Fruit fly (Drosophila melanogaster) whole organism, pupa: ENCODE results near the gene Snoo.

Experiments used
- CG10348 ChIP-seq: fragments of 200-800 bp; sonication (Bioruptor generic); IDR thresholded peaks from 2 replicates; pipeline ENCODE4 v1.3.6; 2022; ENCODE audit warnings: missing biosample characterization, missing genetic modification characterization
- CG12605 ChIP-seq: fragments of 200-800 bp; sonication (Bioruptor generic); IDR thresholded peaks from 2 replicates; pipeline ENCODE4 v1.3.6; 2022; ENCODE audit warnings: missing biosample characterization, missing genetic modification characterization
- CG13204 ChIP-seq: fragments of 200-800 bp; sonication (Bioruptor generic); optimal IDR thresholded peaks from 2 replicates; lab custom pipeline; 2018; ENCODE audit warnings: missing biosample characterization, mild to moderate bottlenecking, missing genetic modification characterization, moderate library complexity
- CG14655 ChIP-seq: fragments of 200-800 bp; sonication (Bioruptor generic); optimal IDR thresholded peaks from 3 replicates; lab custom pipeline; 2017; ENCODE audit warnings: mild to moderate bottlenecking, missing biosample characterization, missing genetic modification reagents, missing genetic modification characterization
- CG15710 ChIP-seq: fragments of 200-800 bp; sonication (Bioruptor generic); optimal IDR thresholded peaks from 2 replicates; lab custom pipeline; 2018; ENCODE audit warnings: missing biosample characterization, mild to moderate bottlenecking, missing genetic modification characterization, moderate library complexity
- CG17806 ChIP-seq: fragments of 200-800 bp; sonication (Bioruptor generic); optimal IDR thresholded peaks from 2 replicates; lab custom pipeline; 2018; ENCODE audit warnings: missing biosample characterization, mild to moderate bottlenecking, missing genetic modification characterization, moderate library complexity
- CG32121 ChIP-seq: fragments of 200-800 bp; sonication (Bioruptor generic); IDR thresholded peaks from 2 replicates; pipeline ENCODE4 v1.3.6; 2022; ENCODE audit warnings: missing biosample characterization, missing genetic modification characterization
- CG34367 ChIP-seq: fragments of 200-800 bp; sonication (Bioruptor generic); optimal IDR thresholded peaks from 2 replicates; lab custom pipeline; 2018; ENCODE audit warnings: missing biosample characterization, mild to moderate bottlenecking, missing genetic modification characterization
- CG4496 ChIP-seq: fragments of 200-800 bp; sonication (Bioruptor generic); IDR thresholded peaks from 3 replicates; pipeline ENCODE4 v1.3.6; 2022; ENCODE audit warnings: missing biosample characterization, missing genetic modification characterization
- CG8159 ChIP-seq: fragments of 200-800 bp; sonication (Bioruptor generic); optimal IDR thresholded peaks from 3 replicates; lab custom pipeline; 2018; ENCODE audit warnings: missing biosample characterization, mild to moderate bottlenecking, missing genetic modification characterization, moderate library complexity
- CG8301 ChIP-seq: fragments of 200-800 bp; sonication (Bioruptor generic); optimal IDR thresholded peaks from 2 replicates; lab custom pipeline; 2018; ENCODE audit warnings: missing biosample characterization, mild to moderate bottlenecking, missing genetic modification characterization
- CG9948 ChIP-seq: fragments of 200-800 bp; sonication (Bioruptor generic); optimal IDR thresholded peaks from 2 replicates; lab custom pipeline; 2018; ENCODE audit warnings: missing biosample characterization, mild to moderate bottlenecking, missing genetic modification characterization, moderate library complexity
- D1 ChIP-seq: fragments of 200-800 bp; sonication (Bioruptor generic); optimal IDR thresholded peaks from 2 replicates; lab custom pipeline; 2018; ENCODE audit warnings: missing biosample characterization, mild to moderate bottlenecking, missing genetic modification characterization, moderate library complexity
- EcR ChIP-seq: fragments of 200-800 bp; sonication (Bioruptor generic); optimal IDR thresholded peaks from 3 replicates; lab custom pipeline; 2019; ENCODE audit warnings: missing biosample characterization, missing genetic modification characterization, mild to moderate bottlenecking, moderate library complexity, missing genetic modification reagents
- Ets98B ChIP-seq: fragments of 200-800 bp; sonication (Bioruptor generic); IDR thresholded peaks from 2 replicates; pipeline ENCODE4 v1.3.6; 2022; ENCODE audit warnings: missing biosample characterization, missing genetic modification characterization
- Pif1A ChIP-seq: fragments of 200-800 bp; sonication (Bioruptor generic); optimal IDR thresholded peaks from 3 replicates; lab custom pipeline; 2016; ENCODE audit warnings: missing biosample characterization, missing genetic modification characterization
- Pif1B ChIP-seq: fragments of 200-800 bp; sonication (Bioruptor generic); optimal IDR thresholded peaks from 3 replicates; lab custom pipeline; 2016; ENCODE audit warnings: missing biosample characterization, missing genetic modification characterization
- Snoo ChIP-seq: fragments of 200-800 bp; sonication (Bioruptor generic); optimal IDR thresholded peaks from 3 replicates; lab custom pipeline; 2017; ENCODE audit warnings: missing biosample characterization, mild to moderate bottlenecking, missing genetic modification characterization, inconsistent platforms
- fd96Ca ChIP-seq: fragments of 200-800 bp; sonication (Bioruptor generic); IDR thresholded peaks from 3 replicates; pipeline ENCODE4 v1.3.6; 2022; ENCODE audit warnings: missing biosample characterization, missing genetic modification characterization
- gl ChIP-seq: fragments of 200-800 bp; sonication (Bioruptor generic); optimal IDR thresholded peaks from 2 replicates; lab custom pipeline; 2018; ENCODE audit warnings: missing biosample characterization, mild to moderate bottlenecking, missing genetic modification characterization
- rn ChIP-seq: fragments of 200-800 bp; sonication (Bioruptor generic); IDR thresholded peaks from 2 replicates; pipeline ENCODE4 v1.3.6; 2022; ENCODE audit warnings: missing biosample characterization, missing genetic modification characterization

Gene Snoo

DNA sequence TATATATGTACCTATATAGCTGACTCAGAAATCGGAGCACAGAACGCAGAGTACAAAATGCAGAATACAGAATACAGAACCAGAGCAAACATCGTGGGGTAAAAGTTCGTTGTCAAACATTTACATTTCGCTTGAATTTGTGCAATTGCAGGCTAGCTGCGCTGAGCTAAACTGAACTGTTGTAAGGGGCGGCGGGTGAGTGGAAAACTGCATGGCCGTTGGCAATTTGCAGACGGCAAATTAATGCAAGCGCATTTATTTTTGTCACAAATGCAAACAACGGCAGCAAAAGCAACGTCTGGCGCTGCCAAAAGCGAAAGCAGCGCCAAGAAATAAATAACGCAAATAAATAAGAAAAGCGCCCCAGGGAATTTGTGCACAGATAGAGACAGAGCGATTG, 32.1 kb downstream of the Snoo start:
- TF ChIP-seq CG17806: no peak
- peak; percentile 45; the same call in 1 of the 2 replicates for TF ChIP-seq CG32121 (GFP tag; lab: Robert Waterston, UW)
- no peak for TF ChIP-seq Ets98B (GFP tag; lab: Robert Waterston, UW)

dm6 chr2L:7949788-7950187, 34.2 kb downstream of the Snoo start:
- TF ChIP-seq Snoo (tag; lab: Kevin White, UChicago) (no peak), CG10348 (peak; percentile 49), EcR (GFP tag; lab: Kevin White, UChicago) (no peak), D1 (tag; lab: Kevin White, UChicago) (no peak), Pif1A (peak; percentile 73), rn (GFP tag; lab: Robert Waterston, UW) (peak; percentile 72), CG8301 (tag; lab: Kevin White, UChicago) (peak; percentile 89), CG9948 (peak; percentile 62), CG12605 (GFP tag; lab: Robert Waterston, UW) (peak; percentile 65; the same call in 1 of the 2 replicates), CG17806 (peak; percentile 53), CG32121 (GFP tag; lab: Robert Waterston, UW) (peak; percentile 87), CG4496 (GFP tag; lab: Robert Waterston, UW) (peak; percentile 90), CG8159 (tag; lab: Kevin White, UChicago) (peak; percentile 25), CG34367 (tag; lab: Kevin White, UChicago) (peak; percentile 6), CG15710 (tag; lab: Kevin White, UChicago) (no peak), gl (tag; lab: Kevin White, UChicago) (no peak), CG14655 (GFP tag; lab: Kevin White, UChicago) (peak; percentile 90), fd96Ca (peak; percentile 87), CG13204 (GFP tag; lab: Kevin White, UChicago) (no peak), Pif1B (GFP tag; lab: Kevin White, UChicago) (peak; percentile 61), Ets98B (GFP tag; lab: Robert Waterston, UW) (peak; percentile 88)

dm6 chr2L:7949016-7949415, 35.0 kb downstream of the Snoo start:
- TF ChIP-seq CG32121 (GFP tag; lab: Robert Waterston, UW) (peak; percentile 59), CG12605 (GFP tag; lab: Robert Waterston, UW) (peak; percentile 18; the same call in 1 of the 2 replicates), CG8301 (tag; lab: Kevin White, UChicago) (peak; percentile 63), Pif1A (peak; percentile 50), CG17806 (peak; percentile 11), EcR (GFP tag; lab: Kevin White, UChicago) (no peak), CG14655 (GFP tag; lab: Kevin White, UChicago) (peak; percentile 73), Ets98B (GFP tag; lab: Robert Waterston, UW) (peak; percentile 39), D1 (tag; lab: Kevin White, UChicago) (no peak), CG4496 (GFP tag; lab: Robert Waterston, UW) (peak; percentile 69; the same call in 2 of the 3 replicates), CG9948 (peak; percentile 43), Pif1B (GFP tag; lab: Kevin White, UChicago) (peak; percentile 32), rn (GFP tag; lab: Robert Waterston, UW) (no peak), CG15710 (tag; lab: Kevin White, UChicago) (no peak), fd96Ca (no peak), Snoo (tag; lab: Kevin White, UChicago) (no peak), CG8159 (tag; lab: Kevin White, UChicago) (peak; percentile 12)

- TF ChIP-seq Pif1A (peak; percentile 39), CG8159 (tag; lab: Kevin White, UChicago) (no peak), CG14655 (GFP tag; lab: Kevin White, UChicago) (peak; percentile 50), Snoo (tag; lab: Kevin White, UChicago) (no peak), CG17806 (no peak), Pif1B (GFP tag; lab: Kevin White, UChicago) (no peak), D1 (tag; lab: Kevin White, UChicago) (no peak), CG34367 (tag; lab: Kevin White, UChicago) (no peak), CG10348 (0 out of 2 replicates have a peak, but pooled peaks have one; percentile 8), CG15710 (tag; lab: Kevin White, UChicago) (peak; percentile 2), CG9948 (no peak), rn (GFP tag; lab: Robert Waterston, UW) (no peak), EcR (GFP tag; lab: Kevin White, UChicago) (no peak), CG8301 (tag; lab: Kevin White, UChicago) (peak; percentile 33), fd96Ca (no peak), CG32121 (GFP tag; lab: Robert Waterston, UW) (no peak), gl (tag; lab: Kevin White, UChicago) (no peak), Ets98B (GFP tag; lab: Robert Waterston, UW) (no peak), CG13204 (GFP tag; lab: Kevin White, UChicago) (no peak), CG4496 (GFP tag; lab: Robert Waterston, UW) (0 out of 3 replicates have a peak, but pooled peaks have one; percentile 13), CG12605 (GFP tag; lab: Robert Waterston, UW) (no peak)
These were observed 39.0 kb downstream of the Snoo start for dm6 chr2L:7945037-7945436.

DNA sequence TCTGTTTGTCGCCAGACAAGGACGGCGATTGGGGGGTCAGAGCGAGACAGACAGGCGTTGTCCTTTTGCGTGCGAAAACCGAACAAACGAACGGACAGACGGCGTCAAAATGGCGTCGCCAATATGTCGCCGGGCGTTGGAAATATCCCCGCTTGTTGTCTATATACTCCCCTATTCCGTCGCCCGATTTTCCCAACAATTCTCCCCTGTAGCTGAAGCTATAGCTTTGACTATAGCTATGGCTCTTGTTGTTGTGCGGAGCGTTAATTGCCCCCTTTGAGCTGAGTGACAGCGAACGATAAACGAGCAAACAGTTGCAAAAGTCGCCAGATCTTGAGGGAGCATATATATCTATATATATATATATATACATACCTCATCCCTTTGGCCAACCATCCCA, 39.8 kb downstream of the Snoo start:
- peak; percentile 22; the same call in 1 of the 2 replicates for TF ChIP-seq CG32121 (GFP tag; lab: Robert Waterston, UW)
- no peak for TF ChIP-seq CG4496 (GFP tag; lab: Robert Waterston, UW)

- TF ChIP-seq CG17806 (no peak), CG8159 (tag; lab: Kevin White, UChicago) (no peak), CG14655 (GFP tag; lab: Kevin White, UChicago) (no peak), CG34367 (tag; lab: Kevin White, UChicago) (no peak), D1 (tag; lab: Kevin White, UChicago) (no peak), CG32121 (GFP tag; lab: Robert Waterston, UW) (peak; percentile 38; the same call in 1 of the 2 replicates), Ets98B (GFP tag; lab: Robert Waterston, UW) (no peak), CG9948 (no peak)
These were observed 41.1 kb downstream of the Snoo start for dm6 chr2L:7942927-7943326.
